Fruit fly (Drosophila melanogaster): Measurements from ENCODE around the gene Zmynd8.

DNA sequence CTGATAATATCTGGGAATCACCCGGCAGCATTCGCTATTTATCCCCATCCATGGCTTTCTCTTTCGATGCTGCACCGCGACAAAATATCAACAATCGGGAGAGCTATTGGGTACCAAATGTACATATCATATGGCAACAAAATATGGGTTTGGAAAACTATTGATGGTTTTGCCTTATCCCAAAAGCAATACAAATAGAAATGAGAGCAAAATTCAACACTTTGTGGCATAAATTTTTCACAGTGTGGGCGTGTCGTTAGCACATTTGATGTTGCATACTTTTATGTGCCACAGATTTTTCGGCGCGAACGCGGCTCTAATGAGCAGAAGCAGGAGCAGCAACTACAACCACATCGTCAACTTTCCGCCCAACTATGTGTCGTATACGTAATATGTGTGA is 36.9 kb upstream of the Zmynd8 start:
- TF ChIP-seq CG17806 (tag; optimal IDR thresholded peaks at IDR 0.05) (no peak), CG4496 (GFP tag; IDR thresholded peaks at IDR 0.05) (no peak), Snoo (tag; optimal IDR thresholded peaks at IDR 0.05) (no peak), EcR (GFP tag; optimal IDR thresholded peaks at IDR 0.05) (no peak), CG14655 (GFP tag; optimal IDR thresholded peaks at IDR 0.05) (no peak), Pif1B (GFP tag; optimal IDR thresholded peaks at IDR 0.05) (no peak), D1 (tag; optimal IDR thresholded peaks at IDR 0.05) (no peak), CG32121 (GFP tag; IDR thresholded peaks at IDR 0.05) (no peak), CG13204 (GFP tag; optimal IDR thresholded peaks at IDR 0.05) (no peak), CG12605 (GFP tag; IDR thresholded peaks at IDR 0.05) (no peak), CG10348 (GFP tag; IDR thresholded peaks at IDR 0.05) (no peak), CG9948 (tag; optimal IDR thresholded peaks at IDR 0.05) (no peak)

All from whole organism, pupa.